Fruit fly (Drosophila melanogaster) whole organism, embryonic: ENCODE measurements around the gene CG10674.

Experiments
- Antp ChIP-seq: fragments of 200-800 bp; sonication (Bioruptor generic); optimal IDR thresholded peaks from 3 replicates; lab custom pipeline; 2016; ENCODE audit warnings: missing biosample characterization, missing genetic modification characterization
- Asciz ChIP-seq: fragments of 200-800 bp; sonication (Bioruptor generic); optimal IDR thresholded peaks from 2 replicates; lab custom pipeline; 2017; ENCODE audit warnings: missing biosample characterization, mild to moderate bottlenecking, missing genetic modification characterization, missing genetic modification reagents
- Atf3 ChIP-seq: fragments of 200-800 bp; sonication (Bioruptor generic); optimal IDR thresholded peaks from 3 replicates; lab custom pipeline; 2016; ENCODE audit warnings: missing biosample characterization, missing genetic modification characterization
- CG10147 ChIP-seq: fragments of 200-800 bp; sonication (Bioruptor generic); optimal IDR thresholded peaks from 2 replicates; lab custom pipeline; 2019; ENCODE audit warnings: missing biosample characterization, mild to moderate bottlenecking, missing genetic modification characterization, moderate library complexity
- CG10274 ChIP-seq: fragments of 200-800 bp; sonication (Bioruptor generic); optimal IDR thresholded peaks from 3 replicates; lab custom pipeline; 2017; ENCODE audit warnings: missing biosample characterization, mild to moderate bottlenecking, missing genetic modification characterization
- CG10321 ChIP-seq: fragments of 200-800 bp; sonication (Bioruptor generic); IDR thresholded peaks from 2 replicates; pipeline ENCODE4 v1.3.6; 2022; ENCODE audit warnings: missing biosample characterization, missing genetic modification characterization
- CG10431 ChIP-seq: fragments of 200-800 bp; sonication (Bioruptor generic); optimal IDR thresholded peaks from 3 replicates; lab custom pipeline; 2018; ENCODE audit warnings: missing biosample characterization, mild to moderate bottlenecking, missing genetic modification characterization
- CG10654 ChIP-seq: fragments of 200-800 bp; sonication (Bioruptor generic); optimal IDR thresholded peaks from 2 replicates; lab custom pipeline; 2016; ENCODE audit warnings: missing biosample characterization, missing genetic modification characterization
- CG11085 ChIP-seq: fragments of 200-800 bp; sonication (Bioruptor generic); IDR thresholded peaks from 2 replicates; pipeline ENCODE4 v1.3.6; 2022; ENCODE audit warnings: missing biosample characterization, missing genetic modification characterization
- CG12236 ChIP-seq: fragments of 200-800 bp; sonication (Bioruptor generic); optimal IDR thresholded peaks from 2 replicates; lab custom pipeline; 2016; ENCODE audit warnings: missing biosample characterization, missing genetic modification characterization
- CG14965 ChIP-seq: fragments of 200-800 bp; sonication (Bioruptor generic); optimal IDR thresholded peaks from 2 replicates; lab custom pipeline; 2016; ENCODE audit warnings: missing biosample characterization, missing genetic modification characterization, borderline replicate concordance
- CG15011 ChIP-seq: fragments of 200-800 bp; sonication (Bioruptor generic); optimal IDR thresholded peaks from 3 replicates; lab custom pipeline; 2018; ENCODE audit warnings: missing biosample characterization, mild to moderate bottlenecking, missing genetic modification characterization
- CG15514 ChIP-seq: fragments of 200-800 bp; sonication (Bioruptor generic); optimal IDR thresholded peaks from 3 replicates; lab custom pipeline; 2017; ENCODE audit warnings: missing biosample characterization, missing genetic modification characterization, mild to moderate bottlenecking, moderate library complexity, missing genetic modification reagents
- CG2678 ChIP-seq: fragments of 200-800 bp; sonication (Bioruptor generic); optimal IDR thresholded peaks from 3 replicates; lab custom pipeline; 2019; ENCODE audit warnings: missing biosample characterization, mild to moderate bottlenecking, missing genetic modification characterization, moderate library complexity
- CG2875 ChIP-seq: fragments of 200-800 bp; sonication (Bioruptor generic); optimal IDR thresholded peaks from 2 replicates; lab custom pipeline; 2017; ENCODE audit warnings: missing biosample characterization, mild to moderate bottlenecking, missing genetic modification characterization, missing genetic modification reagents
- CG34422 ChIP-seq: fragments of 200-800 bp; sonication (Bioruptor generic); IDR thresholded peaks from 3 replicates; pipeline ENCODE4 v1.3.6; 2022; ENCODE audit warnings: missing biosample characterization, missing genetic modification characterization
- CG4820 ChIP-seq: fragments of 200-800 bp; sonication (Bioruptor generic); optimal IDR thresholded peaks from 3 replicates; lab custom pipeline; 2016; ENCODE audit warnings: missing biosample characterization, missing genetic modification characterization
- CG5180 ChIP-seq: fragments of 200-800 bp; sonication (Bioruptor generic); optimal IDR thresholded peaks from 3 replicates; lab custom pipeline; 2017; ENCODE audit warnings: missing biosample characterization, missing genetic modification characterization, mild to moderate bottlenecking, moderate library complexity, missing genetic modification reagents
- CG6854 ChIP-seq: fragments of 200-800 bp; sonication (Bioruptor generic); optimal IDR thresholded peaks from 3 replicates; lab custom pipeline; 2017; ENCODE audit warnings: missing biosample characterization, mild to moderate bottlenecking, missing genetic modification characterization
- Dll ChIP-seq: fragments of 200-800 bp; sonication (Bioruptor generic); IDR thresholded peaks from 4 replicates; pipeline ENCODE4 v1.3.6; 2022; ENCODE audit warnings: missing biosample characterization, missing genetic modification characterization; ENCODE audit not compliant: partially characterized antibody
- Doc3 ChIP-seq: fragments of 200-800 bp; sonication (Bioruptor generic); IDR thresholded peaks from 3 replicates; pipeline ENCODE4 v1.3.6; 2022; ENCODE audit warnings: missing biosample characterization, missing genetic modification characterization; ENCODE audit not compliant: partially characterized antibody
- Drgx ChIP-seq: fragments of 200-800 bp; sonication (Bioruptor generic); IDR thresholded peaks from 2 replicates; pipeline ENCODE4 v1.3.6; 2022; ENCODE audit warnings: missing biosample characterization, missing genetic modification characterization
- Fer3 ChIP-seq: fragments of 200-800 bp; sonication (Bioruptor generic); optimal IDR thresholded peaks from 2 replicates; lab custom pipeline; 2018; ENCODE audit warnings: missing biosample characterization, mild to moderate bottlenecking, missing genetic modification characterization, moderate library complexity
- Pdp1 ChIP-seq, 2 experiments: fragments of 200-800 bp; sonication (Bioruptor generic); optimal IDR thresholded peaks; 3 replicates each; lab custom pipeline; 2016; ENCODE audit warnings: missing biosample characterization in 2 of 2, missing genetic modification characterization in 2 of 2, mild to moderate bottlenecking in 1 of 2, moderate library complexity in 1 of 2
- Poxn ChIP-seq: fragments of 200-800 bp; sonication (Bioruptor generic); IDR thresholded peaks from 2 replicates; pipeline ENCODE4 v1.3.6; 2022; ENCODE audit warnings: missing biosample characterization, missing genetic modification characterization
- Ravus ChIP-seq: fragments of 200-800 bp; sonication (Bioruptor generic); IDR thresholded peaks from 2 replicates; pipeline ENCODE4 v1.3.6; 2022; ENCODE audit warnings: missing biosample characterization, missing genetic modification characterization
- Rx ChIP-seq: fragments of 200-800 bp; sonication (Bioruptor generic); IDR thresholded peaks from 2 replicates; pipeline ENCODE4 v1.3.6; 2022; ENCODE audit warnings: missing biosample characterization, missing genetic modification characterization
- Sry-β ChIP-seq: fragments of 200-800 bp; sonication (Bioruptor generic); optimal IDR thresholded peaks from 2 replicates; lab custom pipeline; 2018; ENCODE audit warnings: missing biosample characterization, mild to moderate bottlenecking, missing genetic modification characterization, moderate library complexity
- Taf1 ChIP-seq: fragments of 200-800 bp; sonication (Bioruptor generic); IDR thresholded peaks from 2 replicates; pipeline ENCODE4 v1.3.6; 2022; ENCODE audit warnings: missing biosample characterization, missing genetic modification characterization
- aop ChIP-seq: fragments of 200-800 bp; sonication (Bioruptor generic); IDR thresholded peaks from 2 replicates; pipeline ENCODE4 v1.3.6; 2022; ENCODE audit warnings: missing biosample characterization, missing genetic modification characterization
- ap ChIP-seq: fragments of 200-800 bp; sonication (Bioruptor generic); IDR thresholded peaks from 2 replicates; pipeline ENCODE4 v1.3.6; 2022; ENCODE audit warnings: missing biosample characterization, missing genetic modification characterization
- az2 ChIP-seq: fragments of 200-800 bp; sonication (Bioruptor generic); optimal IDR thresholded peaks from 3 replicates; lab custom pipeline; 2016; ENCODE audit warnings: missing biosample characterization, missing genetic modification characterization
- btn ChIP-seq: fragments of 200-800 bp; sonication (Bioruptor generic); optimal IDR thresholded peaks from 2 replicates; lab custom pipeline; 2016; ENCODE audit warnings: missing biosample characterization, missing genetic modification characterization
- dm ChIP-seq: fragments of 200-800 bp; sonication (Bioruptor generic); optimal IDR thresholded peaks from 3 replicates; lab custom pipeline; 2016; ENCODE audit warnings: missing biosample characterization, missing genetic modification characterization
- fd64A ChIP-seq: fragments of 200-800 bp; sonication (Bioruptor generic); optimal IDR thresholded peaks from 3 replicates; lab custom pipeline; 2018; ENCODE audit warnings: missing biosample characterization, mild to moderate bottlenecking, missing genetic modification characterization
- gem ChIP-seq: fragments of 200-800 bp; sonication (Bioruptor generic); optimal IDR thresholded peaks from 2 replicates; lab custom pipeline; 2019; ENCODE audit warnings: missing biosample characterization, mild to moderate bottlenecking, missing genetic modification characterization, moderate library complexity
- hbn ChIP-seq: fragments of 200-800 bp; sonication (Bioruptor generic); IDR thresholded peaks from 2 replicates; pipeline ENCODE4 v1.3.6; 2022; ENCODE audit warnings: missing biosample characterization, missing genetic modification characterization; ENCODE audit not compliant: partially characterized antibody
- inv ChIP-seq: fragments of 200-800 bp; sonication (Bioruptor generic); IDR thresholded peaks from 2 replicates; pipeline ENCODE4 v1.3.6; 2022; ENCODE audit warnings: missing biosample characterization, missing genetic modification characterization; ENCODE audit not compliant: partially characterized antibody
- lola ChIP-seq, 3 experiments: fragments of >200 bp in 2 of 3; fragments of 200-800 bp in 1 of 3; sonication (Bioruptor generic) in 1 of 3; optimal IDR thresholded peaks; 2 replicates each; lab custom pipeline; 2017 to 2019; ENCODE audit warnings: missing biosample characterization in 3 of 3, missing genetic modification characterization in 3 of 3, mild to moderate bottlenecking in 1 of 3, moderate library complexity in 1 of 3
- odd ChIP-seq: fragments of 200-800 bp; sonication (Bioruptor generic); optimal IDR thresholded peaks from 2 replicates; lab custom pipeline; 2017; ENCODE audit warnings: missing biosample characterization, mild to moderate bottlenecking, missing genetic modification characterization
- pita ChIP-seq: fragments of 200-800 bp; sonication (Bioruptor generic); optimal IDR thresholded peaks from 2 replicates; lab custom pipeline; 2017; ENCODE audit warnings: missing biosample characterization, mild to moderate bottlenecking, missing genetic modification characterization
- pnt ChIP-seq: fragments of 200-800 bp; sonication (Bioruptor generic); optimal IDR thresholded peaks from 3 replicates; lab custom pipeline; 2016; ENCODE audit warnings: missing biosample characterization, missing genetic modification characterization
- pum ChIP-seq: fragments of 200-800 bp; sonication (Bioruptor generic); optimal IDR thresholded peaks from 2 replicates; lab custom pipeline; 2016; ENCODE audit warnings: missing biosample characterization, missing genetic modification characterization
- salm ChIP-seq: fragments of 200-800 bp; sonication (Bioruptor generic); optimal IDR thresholded peaks from 2 replicates; lab custom pipeline; 2018; ENCODE audit warnings: missing biosample characterization, mild to moderate bottlenecking, missing genetic modification characterization
- schlank ChIP-seq: fragments of 200-800 bp; sonication (Bioruptor generic); optimal IDR thresholded peaks from 2 replicates; lab custom pipeline; 2018; ENCODE audit warnings: missing biosample characterization, mild to moderate bottlenecking, missing genetic modification characterization
- ssp ChIP-seq: fragments of 200-800 bp; sonication (Bioruptor generic); IDR thresholded peaks from 2 replicates; pipeline ENCODE4 v1.3.6; 2022; ENCODE audit warnings: missing biosample characterization, missing genetic modification characterization
- stwl ChIP-seq: fragments of 200-800 bp; sonication (Bioruptor generic); optimal IDR thresholded peaks from 3 replicates; lab custom pipeline; 2018; ENCODE audit warnings: missing biosample characterization, mild to moderate bottlenecking, missing genetic modification characterization, moderate library complexity
- zen2 ChIP-seq: fragments of 200-800 bp; sonication (Bioruptor generic); IDR thresholded peaks from 3 replicates; pipeline ENCODE4 v1.3.6; 2022; ENCODE audit warnings: missing biosample characterization, missing genetic modification characterization; ENCODE audit not compliant: partially characterized antibody

The CG10674 gene

DNA sequence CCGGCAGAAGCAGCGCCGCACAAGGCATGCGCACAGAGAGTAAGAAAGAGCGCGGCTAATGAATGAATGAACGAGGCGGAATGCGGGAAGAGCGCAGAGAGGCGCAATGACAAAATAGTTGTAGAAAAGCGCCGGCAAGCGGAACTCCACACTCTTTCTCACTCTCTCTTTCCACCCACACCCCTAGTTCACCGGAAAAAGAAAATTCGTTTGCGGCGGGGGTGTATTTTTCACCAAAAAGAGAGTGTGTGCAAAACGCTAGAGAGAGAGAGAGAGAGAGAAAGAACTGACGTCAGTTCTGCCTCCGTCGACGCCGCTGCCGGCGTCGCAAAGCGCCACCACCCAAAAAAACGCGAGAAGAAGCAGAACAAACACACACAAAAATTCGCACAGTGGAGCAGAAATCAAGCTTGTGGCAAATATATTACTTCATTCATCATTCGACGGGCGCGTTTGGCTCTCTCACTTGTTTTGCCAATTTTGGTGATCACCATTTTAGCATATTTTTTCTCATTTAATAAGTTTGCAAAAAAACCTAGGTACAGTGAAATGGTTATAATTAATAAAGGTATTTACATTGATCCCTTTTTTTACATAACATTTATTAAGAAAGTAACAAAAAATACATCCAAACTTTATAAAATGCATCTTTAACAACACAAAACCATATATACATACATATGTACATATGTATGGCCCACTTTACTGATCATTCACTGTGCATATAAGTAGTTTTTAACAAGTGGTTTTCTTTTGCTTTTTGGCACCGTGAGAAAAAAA is 49.0 kb upstream of the CG10674 start (continued):
- peak; percentile 72 for TF ChIP-seq CG2678
- TF ChIP-seq CG14965 = no peak
- TF ChIP-seq pum (GFP tag; lab: Kevin White, UChicago) = no peak
- TF ChIP-seq pita = no peak
- no peak for TF ChIP-seq schlank
- peak; percentile 10 for TF ChIP-seq fd64A (GFP tag; lab: Kevin White, UChicago)
- no peak; the same call in 1 of the 2 replicates for TF ChIP-seq Drgx (GFP tag; lab: Robert Waterston, UW)
- TF ChIP-seq ssp (GFP tag; lab: Robert Waterston, UW) = no peak
- no peak for TF ChIP-seq Sry-β (GFP tag; lab: Kevin White, UChicago)
- peak; percentile 34 for TF ChIP-seq CG10274 (GFP tag; lab: Kevin White, UChicago)
- TF ChIP-seq CG10654 (GFP tag; lab: Kevin White, UChicago) = peak; percentile 45
- no peak for TF ChIP-seq odd
- TF ChIP-seq az2 (GFP tag; lab: Kevin White, UChicago) = peak; percentile 53
- TF ChIP-seq CG34422 (GFP tag; lab: Robert Waterston, UW) = peak; percentile 16; the same call in 1 of the 3 replicates
- TF ChIP-seq CG15514 (GFP tag; lab: Kevin White, UChicago) = no peak
- peak; percentile 30 for TF ChIP-seq CG12236 (GFP tag; lab: Kevin White, UChicago)
- TF ChIP-seq Fer3 (tag; lab: Kevin White, UChicago) = peak; percentile 50
- no peak for TF ChIP-seq salm (tag; lab: Kevin White, UChicago)
- TF ChIP-seq Asciz (GFP tag; lab: Kevin White, UChicago) = no peak
- TF ChIP-seq aop (GFP tag; lab: Robert Waterston, UW) = 0 out of 2 replicates have a peak, but pooled peaks have one; percentile 9
- TF ChIP-seq CG10431 = no peak
- peak; percentile 40; the same call in 2 of the 3 replicates for TF ChIP-seq zen2 (GFP tag; lab: Robert Waterston, UW)
- TF ChIP-seq CG11085 = no peak
- peak; percentile 32 for TF ChIP-seq CG15011 (GFP tag; lab: Kevin White, UChicago)
- no peak for TF ChIP-seq CG10321 (GFP tag; lab: Robert Waterston, UW)
- no peak for TF ChIP-seq Rx
- TF ChIP-seq CG2875 = no peak
- TF ChIP-seq gem (tag; lab: Kevin White, UChicago) = peak; percentile 76
- peak; percentile 29 for TF ChIP-seq Antp
- no peak for TF ChIP-seq CG6854 (GFP tag; lab: Kevin White, UChicago)
- TF ChIP-seq dm = no peak
- no peak for TF ChIP-seq inv
- TF ChIP-seq Atf3 (GFP tag; lab: Kevin White, UChicago) = no peak
- TF ChIP-seq lola (GFP tag; optimal IDR thresholded peaks at IDR 0.05; lab: Kevin White, UChicago) = no peak
- TF ChIP-seq btn (GFP tag; lab: Kevin White, UChicago) = no peak
- TF ChIP-seq hbn (GFP tag; lab: Robert Waterston, UW) = peak; percentile 57; the same call in 1 of the 2 replicates
- TF ChIP-seq Dll (GFP tag; lab: Robert Waterston, UW) = peak; percentile 62; the same call in 3 of the 4 replicates
- TF ChIP-seq Doc3 = no peak
- no peak for TF ChIP-seq Ravus
- TF ChIP-seq CG10147 = peak; percentile 8
- peak; percentile 10 for TF ChIP-seq CG5180 (GFP tag; lab: Kevin White, UChicago)
- TF ChIP-seq Poxn (GFP tag; lab: Robert Waterston, UW) = no peak
- TF ChIP-seq ap (GFP tag; lab: Robert Waterston, UW) = no peak
- TF ChIP-seq Taf1 = no peak
- TF ChIP-seq stwl = no peak
- peak; percentile 29 for TF ChIP-seq pnt (GFP tag; lab: Kevin White, UChicago)
- peak; percentile 18 for TF ChIP-seq CG4820 (GFP tag; lab: Kevin White, UChicago)
- TF ChIP-seq Pdp1 (GFP tag; optimal IDR thresholded peaks at IDR 0.05; lab: Kevin White, UChicago) = peak; percentile 30 to 48
